Fruit fly (Drosophila melanogaster) ovary, adult (tissue): Measurements from ENCODE around the gene CG43703.

Source experiments
- CG17801 ChIP-seq: fragments of 200-800 bp; optimal IDR thresholded peaks from 2 replicates; lab custom pipeline; 2019; ENCODE audit warnings: missing biosample characterization, mild to moderate bottlenecking, missing genetic modification characterization, moderate library complexity; ENCODE audit not compliant: partially characterized antibody

The CG43703 gene

DNA sequence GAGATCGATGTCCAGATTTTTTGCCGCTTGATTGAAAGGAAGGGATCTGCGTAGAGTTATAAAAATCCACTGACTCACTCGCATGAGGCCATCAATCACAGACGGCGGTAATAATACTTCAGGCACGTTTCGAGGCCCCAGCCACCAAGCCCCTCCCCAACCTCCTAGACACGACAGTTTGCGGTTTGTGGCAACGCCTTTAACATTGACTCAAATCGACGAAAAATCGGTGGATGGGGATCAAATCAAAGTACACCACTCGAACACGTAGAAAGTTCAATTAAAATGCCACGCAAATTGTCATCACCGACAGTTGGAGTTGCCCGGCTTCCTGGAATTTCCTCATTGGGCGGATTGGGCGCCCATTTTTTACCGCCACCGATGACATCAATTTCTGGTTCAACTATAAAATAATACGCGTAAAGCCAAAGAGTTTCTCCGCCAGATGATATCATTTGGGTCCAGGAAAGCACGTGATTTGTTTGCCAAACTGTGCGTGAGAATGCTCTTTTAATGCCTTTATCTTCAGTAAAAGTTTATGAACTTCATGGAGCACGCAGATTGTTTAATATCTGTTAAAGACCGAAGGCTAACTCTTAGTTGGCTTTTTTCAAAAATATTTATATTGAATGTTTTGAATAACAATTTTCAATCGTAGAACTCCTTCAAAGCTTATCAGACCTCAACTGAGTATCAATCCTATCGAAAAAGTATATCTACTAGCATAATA lies 19.1 kb downstream of the CG43703 start, which contains the start of gene CG31960:
Gene CG31960 (plus strand): TSS at position 680 of the 730 bp plus-strand sequence.
- TF ChIP-seq CG17801: no peak

DNA sequence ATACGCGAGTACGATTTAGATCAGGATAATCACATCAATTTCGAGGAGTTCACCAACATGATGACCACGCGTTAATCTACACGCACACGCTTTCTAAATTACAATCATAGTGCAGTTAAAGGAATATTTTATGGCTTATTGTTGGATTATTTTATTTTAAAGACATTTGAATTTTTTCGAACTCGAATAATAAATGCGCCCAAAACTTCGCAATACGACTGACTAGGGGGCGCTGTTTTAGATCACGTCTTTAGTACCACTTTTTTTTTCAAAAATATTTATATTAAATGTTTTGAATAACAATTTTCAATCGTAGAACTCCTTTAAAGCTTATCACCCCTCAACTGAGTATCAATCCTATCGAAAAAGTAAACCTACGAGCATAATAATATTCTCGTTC lies 20.1 kb downstream of the CG43703 start:
- no peak for TF ChIP-seq CG17801

DNA sequence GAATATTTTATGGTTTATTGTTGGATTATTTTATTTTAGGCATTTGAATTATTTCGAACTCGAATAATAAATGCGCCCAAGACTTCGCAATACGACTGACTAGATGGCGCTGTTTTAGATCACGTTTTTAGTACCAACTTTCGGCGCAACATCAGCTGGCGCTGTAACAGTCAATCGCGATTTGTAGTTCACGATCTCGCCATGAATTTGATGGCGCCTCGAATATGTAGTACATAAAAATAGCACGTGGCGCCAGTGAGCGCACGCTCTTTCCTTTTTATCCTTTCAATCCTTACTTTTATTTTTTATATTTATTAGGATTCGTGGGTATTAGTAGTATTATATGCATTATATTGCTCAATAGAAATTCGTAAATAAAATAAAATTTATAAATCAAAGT lies 21.0 kb downstream of the CG43703 start:
- TF ChIP-seq CG17801: no peak

DNA sequence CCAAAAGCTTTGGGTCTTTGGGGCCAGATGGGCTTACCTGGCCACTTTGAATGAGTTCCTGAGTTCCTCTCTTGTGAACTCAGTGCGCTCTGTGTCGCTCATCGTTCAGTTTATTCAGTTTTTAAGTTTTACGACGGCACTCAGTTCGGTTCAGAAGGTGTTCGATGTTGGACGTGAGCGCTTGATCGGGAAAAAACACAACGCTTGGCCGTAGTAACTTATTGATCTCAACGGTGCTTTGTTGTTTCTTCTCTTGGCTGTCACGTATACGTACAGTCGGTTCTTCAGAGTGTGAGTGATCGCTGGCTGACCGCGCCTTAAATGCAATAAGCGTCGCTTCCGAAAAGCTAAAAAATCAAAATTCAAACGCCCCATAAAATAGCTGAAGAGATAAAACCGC lies 21.7 kb downstream of the CG43703 start, which contains the start of gene bark:
Gene bark (plus strand): TSS at position 140 of the 400 bp plus-strand sequence.
- peak; percentile 44 for TF ChIP-seq CG17801

DNA sequence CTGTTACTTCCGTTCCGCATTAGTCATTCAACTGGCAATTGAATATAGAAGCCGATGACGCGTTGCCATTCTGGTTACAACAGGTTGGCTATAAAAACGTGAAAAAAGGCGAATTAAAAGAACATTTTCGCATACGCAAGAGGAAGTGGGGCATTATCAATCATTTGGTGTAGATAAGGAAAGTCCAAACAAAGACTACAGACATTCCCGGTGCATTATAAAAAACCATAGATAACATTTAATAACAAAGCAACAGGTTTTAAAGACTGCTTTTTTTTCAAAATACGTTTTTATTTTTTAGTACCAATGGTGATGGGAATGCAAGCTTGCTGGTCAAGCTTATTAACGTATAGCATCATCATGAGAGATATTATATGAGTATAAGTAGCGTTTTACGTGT lies 22.9 kb downstream of the CG43703 start:
- TF ChIP-seq CG17801: no peak

DNA sequence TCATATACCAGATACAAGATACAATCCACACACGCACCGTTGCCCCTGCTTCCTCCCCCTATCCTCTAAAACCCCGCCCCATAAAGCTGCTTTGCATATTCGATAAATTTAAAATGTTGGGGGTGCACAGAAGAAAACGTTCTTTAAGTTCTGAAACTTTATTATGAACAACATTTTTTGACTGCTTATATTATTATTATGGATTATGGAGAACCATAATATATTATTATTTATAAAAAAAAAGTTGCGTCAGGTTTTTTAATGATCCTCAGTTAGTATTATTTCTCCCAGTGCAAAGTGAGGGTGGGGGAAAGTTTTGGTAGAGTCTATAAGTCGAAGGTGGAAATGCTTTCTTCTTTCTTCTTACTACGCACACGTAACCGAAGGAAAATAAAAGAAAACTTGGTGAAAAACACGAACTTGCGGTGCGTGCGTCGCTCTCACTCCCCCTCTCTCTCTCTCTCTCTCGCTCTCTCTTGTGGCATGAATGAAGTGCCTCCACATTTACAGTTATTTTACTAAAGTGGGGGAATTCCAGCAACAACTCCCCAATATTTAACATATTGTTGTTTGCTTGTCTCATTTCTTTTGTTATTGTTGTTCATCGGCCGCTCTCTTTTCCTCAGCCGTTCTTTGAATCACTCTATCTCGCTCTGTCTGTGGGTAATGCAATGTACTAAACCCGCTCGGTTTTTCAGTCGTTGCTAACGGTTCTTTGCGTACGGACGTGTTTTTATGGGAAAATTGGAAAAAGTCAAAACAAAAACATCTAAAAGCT lies 24.2 kb downstream of the CG43703 start:
- TF ChIP-seq CG17801: no peak

DNA sequence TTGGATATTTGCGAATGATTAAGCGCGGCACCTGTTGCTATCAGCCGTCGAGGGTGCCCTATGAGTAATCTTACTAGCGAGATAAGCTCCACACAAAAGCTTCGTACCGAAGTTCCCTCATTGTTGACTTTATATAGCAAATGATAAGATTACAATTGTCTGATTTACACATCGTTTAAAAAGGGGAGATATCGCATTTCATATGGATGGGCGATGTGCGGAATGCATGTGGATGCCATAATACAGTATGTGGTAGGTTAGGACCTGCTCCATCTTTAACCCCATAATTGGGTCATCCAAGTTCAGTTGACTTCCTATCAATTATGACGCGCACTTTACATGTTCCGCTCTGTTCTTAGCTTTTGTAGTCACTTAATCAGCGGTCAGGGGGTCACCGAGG lies 26.3 kb downstream of the CG43703 start:
- no peak for TF ChIP-seq CG17801

DNA sequence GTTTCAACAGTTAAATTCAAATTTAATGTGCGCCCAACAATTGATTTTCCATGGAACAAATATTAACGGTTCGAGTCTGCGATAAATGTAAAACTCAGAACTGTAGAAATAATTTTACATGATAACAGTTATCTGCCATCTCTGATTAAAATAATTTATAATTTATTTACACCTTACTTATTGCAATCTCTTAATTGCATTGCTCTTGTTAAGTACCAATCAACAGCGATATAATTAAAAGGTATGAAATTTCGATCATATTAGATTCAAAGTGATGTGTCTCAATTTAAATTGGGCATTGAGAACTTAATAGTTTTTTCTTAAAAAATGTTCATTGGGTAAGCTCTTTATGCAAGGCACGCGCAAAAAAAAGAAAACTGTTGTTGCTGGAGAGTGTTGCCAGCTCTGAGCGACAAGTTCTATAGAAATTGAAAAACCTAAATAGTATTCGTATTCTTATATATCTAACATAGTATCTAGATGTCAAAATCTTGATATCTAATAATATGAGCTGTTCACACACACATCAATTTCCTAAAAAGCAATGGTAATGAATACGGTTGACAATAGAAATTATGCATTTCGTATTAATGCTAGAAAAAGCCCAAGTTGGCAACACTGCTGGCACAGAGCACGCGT lies 37.6 kb downstream of the CG43703 start:
- peak; percentile 89 for TF ChIP-seq CG17801

DNA sequence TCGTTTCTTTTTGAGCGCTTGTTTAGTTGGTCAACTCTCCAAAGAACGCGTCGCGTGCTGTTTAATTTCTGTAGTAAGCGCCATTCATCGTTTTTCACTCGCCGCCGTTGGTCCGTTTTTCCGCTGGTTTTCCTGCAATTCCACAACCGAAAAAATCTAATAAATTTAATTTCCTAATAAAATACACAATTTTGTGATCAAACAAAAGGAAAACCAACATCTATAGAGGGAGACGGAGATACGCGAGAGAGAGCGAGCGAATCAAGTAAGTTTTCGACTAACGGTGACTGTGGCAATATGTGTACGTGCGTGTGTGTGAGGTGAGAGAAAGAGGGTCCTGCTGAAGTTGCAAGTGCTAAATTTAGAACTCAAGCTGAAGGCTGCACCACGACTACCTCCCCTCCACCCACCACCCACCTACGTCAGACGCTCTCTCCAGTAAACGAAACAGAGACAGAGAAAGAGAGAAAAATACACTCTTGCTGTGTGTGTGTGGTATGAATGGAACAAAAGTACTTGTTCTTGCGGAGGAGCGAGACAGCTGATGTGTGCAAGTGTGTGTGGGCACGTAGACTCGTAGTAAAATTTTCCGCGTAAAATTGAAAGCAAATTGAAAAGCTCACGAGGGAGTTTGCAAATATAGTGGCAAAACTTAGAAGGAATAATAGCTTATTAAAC lies 38.3 kb downstream of the CG43703 start, which contains the start of gene Reph:
Gene Reph (plus strand): TSS at position 80 of the 678 bp plus-strand sequence.
- no peak for TF ChIP-seq CG17801

DNA sequence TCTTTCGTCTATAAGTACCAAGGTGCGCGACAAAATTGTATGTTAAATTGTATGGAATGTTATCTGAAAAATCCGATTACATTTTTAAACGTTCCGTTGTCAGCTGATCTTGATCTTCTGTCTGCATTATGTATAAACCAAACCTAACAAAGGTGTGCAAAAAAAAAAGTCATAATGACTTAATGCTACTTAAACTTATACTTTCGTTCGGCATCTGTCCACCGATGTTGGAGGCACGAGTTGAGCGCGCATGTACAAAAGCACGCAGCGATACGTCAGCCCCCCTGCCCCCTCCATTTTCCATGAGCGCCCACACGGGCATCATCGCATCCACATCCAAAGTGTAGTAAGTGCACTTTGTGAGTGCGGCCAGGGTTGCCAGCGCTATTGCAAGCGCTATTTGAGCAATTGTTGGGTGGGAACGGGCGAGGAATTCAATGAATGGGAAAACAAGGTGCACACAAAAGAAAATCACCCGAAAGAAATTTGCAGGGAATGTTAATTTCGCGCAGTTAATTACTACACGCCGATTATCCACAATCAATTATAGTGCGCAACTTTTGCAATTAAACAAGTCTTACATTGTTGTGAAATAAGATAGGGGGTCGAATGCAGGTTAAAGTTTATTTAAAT lies 39.5 kb downstream of the CG43703 start:
- peak; percentile 91 for TF ChIP-seq CG17801

DNA sequence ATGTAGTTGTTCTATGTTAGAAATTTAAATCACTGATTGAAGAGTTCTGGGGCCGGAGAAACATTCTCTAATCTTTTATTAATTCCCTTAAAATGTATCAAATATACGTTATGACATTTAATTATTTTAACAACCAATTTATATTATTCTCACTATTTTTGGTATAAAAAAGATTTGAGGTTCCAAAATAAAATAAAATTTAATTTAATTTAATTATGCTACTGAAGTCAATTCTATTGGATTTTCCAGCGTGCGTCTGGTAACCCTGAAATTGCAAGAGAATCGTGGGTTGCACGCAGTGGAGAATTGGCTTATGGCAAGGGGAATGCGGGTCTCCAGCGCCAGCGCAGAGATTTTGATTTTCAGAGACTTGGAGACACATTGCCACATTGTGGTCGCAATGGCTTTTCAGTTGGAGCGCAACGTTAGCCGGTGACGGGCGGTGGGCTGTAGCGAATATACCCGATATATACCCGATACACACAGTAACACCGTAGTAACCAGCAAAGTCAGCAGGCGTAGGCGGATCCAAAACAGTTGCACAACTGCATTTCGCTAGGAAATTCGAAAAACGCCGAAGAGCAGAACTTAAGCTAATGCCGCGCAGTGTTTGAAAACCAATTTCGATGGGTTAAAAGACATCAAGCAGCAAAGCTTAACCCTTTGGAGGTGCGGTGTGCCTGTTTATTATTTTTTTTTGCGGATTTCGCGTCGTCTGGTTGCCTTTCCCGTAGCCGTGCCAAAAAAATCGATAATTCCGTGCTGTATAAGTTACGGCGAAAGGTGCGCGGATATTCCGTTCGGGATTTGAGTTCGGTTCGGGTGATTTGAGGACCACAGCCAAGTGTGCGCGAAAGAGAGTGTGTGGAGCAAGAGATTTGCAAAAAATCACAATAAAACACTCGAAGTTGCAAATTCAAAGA lies 40.2 kb downstream of the CG43703 start:
- no peak for TF ChIP-seq CG17801

DNA sequence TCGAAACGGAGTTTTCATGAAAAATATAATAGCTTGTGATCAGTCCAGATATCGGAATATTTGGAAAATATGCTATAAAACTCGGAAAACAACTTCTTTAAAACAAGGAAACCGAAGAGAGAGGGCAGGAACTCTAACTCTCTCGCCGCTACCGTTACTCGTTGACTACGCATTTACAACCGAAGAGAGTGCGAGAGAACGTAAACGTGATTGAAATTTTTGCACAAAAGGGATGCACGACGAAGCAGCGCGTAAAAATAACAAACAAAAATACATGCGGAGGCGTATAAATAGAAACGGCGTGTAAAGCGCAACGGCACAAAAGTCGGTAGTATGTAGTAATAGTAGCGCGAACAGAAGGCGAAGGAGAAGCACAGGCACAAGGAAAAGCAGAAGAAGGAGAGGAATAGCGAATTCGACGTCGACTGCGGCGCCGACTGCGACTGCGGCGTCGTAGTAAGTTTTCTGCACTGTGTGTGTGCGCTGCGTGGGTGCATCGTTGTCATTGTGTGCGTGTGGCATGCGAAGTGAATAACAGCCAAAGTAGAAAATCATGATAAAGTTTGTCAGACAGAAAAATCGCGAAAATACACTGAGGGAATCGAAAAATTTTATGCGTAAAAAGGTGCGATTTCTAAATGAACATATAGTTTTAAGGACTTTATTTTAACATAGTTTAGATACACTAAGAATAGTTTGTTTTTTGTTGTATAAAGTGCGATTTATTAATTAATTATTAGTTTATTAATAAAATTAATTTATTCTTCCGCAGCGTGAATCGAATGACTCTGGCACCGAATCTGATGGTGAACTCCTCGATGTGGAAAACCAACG lies 41.1 kb downstream of the CG43703 start:
- peak; percentile 21 for TF ChIP-seq CG17801

DNA sequence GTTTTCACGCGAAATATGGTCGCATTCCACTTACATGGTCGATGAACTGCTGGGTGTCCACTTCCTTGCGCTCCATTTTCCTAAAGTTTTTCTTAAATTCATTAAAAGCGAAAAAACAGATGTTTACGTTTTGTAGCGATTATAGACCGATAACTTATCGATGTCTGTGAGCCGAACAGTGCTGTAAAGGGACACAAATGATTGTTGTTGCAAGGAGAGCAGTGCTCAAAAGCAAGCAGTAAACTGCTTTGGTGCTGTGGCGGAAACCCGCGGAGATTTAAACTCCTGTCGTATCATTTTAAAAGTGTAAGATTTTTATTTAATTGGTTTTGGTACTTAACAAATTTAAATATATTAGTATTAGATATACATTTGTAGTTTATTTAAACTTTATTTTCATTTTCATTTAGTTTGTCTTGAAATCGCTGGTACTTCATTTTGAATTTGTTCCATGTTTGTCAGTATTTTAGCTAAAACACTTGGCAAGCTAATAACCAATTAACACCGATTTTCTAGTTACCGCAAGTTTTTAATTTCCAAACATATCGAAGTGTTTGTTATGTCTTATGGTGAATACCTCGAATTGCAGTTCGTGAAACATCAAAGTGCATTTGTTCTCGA lies 48.1 kb downstream of the CG43703 start, which contains the start of gene CG3407:
Gene CG3407 (minus strand): TSS at position 156 of the 621 bp plus-strand sequence.
- TF ChIP-seq CG17801: no peak
